Fruit fly (Drosophila melanogaster): ENCODE results near the gene nrv2.

Gene nrv2

DNA sequence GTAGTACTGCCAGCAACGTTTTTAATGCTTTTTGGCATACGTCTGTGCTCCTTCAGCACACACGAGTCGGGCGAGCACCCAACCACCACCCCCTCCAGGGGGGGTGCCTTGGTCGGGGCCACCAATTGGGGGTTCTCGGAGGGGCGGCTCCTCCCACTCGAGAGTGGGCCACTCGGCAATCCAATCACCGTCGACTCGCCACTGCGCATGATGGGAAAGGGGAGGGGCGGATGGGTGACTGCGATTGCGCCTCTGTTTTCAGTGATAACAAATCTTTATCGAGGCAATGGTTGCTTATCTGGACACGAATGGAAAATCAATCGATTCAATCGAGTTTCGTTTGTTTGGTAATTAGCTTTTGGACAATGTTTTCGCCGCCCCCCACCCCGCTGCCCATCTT lies 18.8 kb upstream of the nrv2 start (continued):
- TF ChIP-seq CG8924 (tag; optimal IDR thresholded peaks at IDR 0.05) (no peak), emc (GFP tag; optimal IDR thresholded peaks at IDR 0.05) (no peak), fd102C (GFP tag; optimal IDR thresholded peaks at IDR 0.05) (no peak), CG6654 (GFP tag; optimal IDR thresholded peaks at IDR 0.05) (no peak), vnd (GFP tag; IDR thresholded peaks at IDR 0.05; ENCODE audit: partially characterized antibody) (no peak), Hr51 (GFP tag; optimal IDR thresholded peaks at IDR 0.05) (no peak), Nf-YA (GFP tag; IDR thresholded peaks at IDR 0.05) (peak; percentile 99)

DNA sequence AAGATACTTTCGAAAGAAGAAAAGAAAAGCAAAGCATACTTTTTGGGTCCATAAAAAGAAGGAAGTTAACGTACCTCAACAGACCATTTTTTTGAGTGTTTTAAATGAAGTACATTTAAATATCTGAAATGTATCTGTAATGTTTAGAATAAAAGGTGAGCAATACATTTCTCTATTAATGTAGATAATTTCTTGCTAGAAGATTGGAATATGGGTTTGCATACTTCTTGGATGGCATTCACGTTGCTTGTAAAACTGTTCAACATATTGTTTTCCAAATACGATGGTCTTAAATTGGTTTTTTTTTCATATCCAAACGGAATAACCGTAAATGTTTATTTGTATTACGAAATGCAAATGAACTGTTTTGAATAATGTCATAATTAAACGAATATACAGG lies 7.1 kb upstream of the nrv2 start, which contains the start of gene CG17375:
Gene CG17375 (minus strand): TSS at position 10 of the 400 bp plus-strand sequence.
- no peak for TF ChIP-seq al (GFP tag; IDR thresholded peaks at IDR 0.05)
- no peak for TF ChIP-seq Asciz (GFP tag; optimal IDR thresholded peaks at IDR 0.05)
- no peak for TF ChIP-seq CG11398 (GFP tag; optimal IDR thresholded peaks at IDR 0.05)
- no peak for TF ChIP-seq CG17328 (GFP tag; IDR thresholded peaks at IDR 0.05)
- no peak for TF ChIP-seq pan (optimal IDR thresholded peaks at IDR 0.05)
- no peak for TF ChIP-seq pan (GFP tag; optimal IDR thresholded peaks at IDR 0.05 in 1 of 2, IDR thresholded peaks at IDR 0.05 in 1 of 2)
- peak in 1 of 2 experiments; percentile 39 for TF ChIP-seq prd (optimal IDR thresholded peaks at IDR 0.05)
- no peak for TF ChIP-seq prd (GFP tag; IDR thresholded peaks at IDR 0.05)
- TF ChIP-seq CG6654 (GFP tag; optimal IDR thresholded peaks at IDR 0.05): peak; percentile 92
- no peak for TF ChIP-seq CG14667 (GFP tag; IDR thresholded peaks at IDR 0.05)

DNA sequence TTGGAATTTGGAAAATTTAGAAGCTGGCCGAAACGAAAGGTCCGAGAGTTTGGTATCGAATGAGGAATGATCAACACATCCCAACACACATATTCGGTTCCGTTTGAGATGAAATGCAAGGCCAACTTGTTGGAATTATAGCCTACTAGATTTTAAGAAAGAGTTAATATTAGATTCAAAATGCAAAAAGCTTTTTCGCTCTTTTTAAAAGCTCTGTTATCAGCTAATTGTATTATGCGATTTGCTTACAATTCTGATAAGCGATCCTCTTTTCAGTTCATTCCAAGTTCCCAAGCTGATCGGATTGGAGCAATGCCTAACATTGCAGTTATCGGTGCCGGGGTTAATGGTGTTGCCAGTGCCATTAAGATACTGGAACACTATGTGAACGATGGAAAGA lies 4.1 kb upstream of the nrv2 start, which contains the start of the genes CG17377 and Daao2:
Gene CG17377 (minus strand): TSS at position 101 of the 400 bp plus-strand sequence.
Gene Daao2 (plus strand): TSS at position 272 of the 400 bp plus-strand sequence.
- no peak for TF ChIP-seq CG8388 (GFP tag; optimal IDR thresholded peaks at IDR 0.05)
- TF ChIP-seq Opbp (GFP tag; IDR thresholded peaks at IDR 0.05; ENCODE audit: partially characterized antibody): no peak
- TF ChIP-seq Dfd (GFP tag; optimal IDR thresholded peaks at IDR 0.05): no peak
- TF ChIP-seq H2.0 (GFP tag; IDR thresholded peaks at IDR 0.05): no peak
- TF ChIP-seq Asciz (GFP tag; optimal IDR thresholded peaks at IDR 0.05): no peak
- no peak for TF ChIP-seq CG1024 (GFP tag; IDR thresholded peaks at IDR 0.05)
- TF ChIP-seq org-1 (GFP tag; optimal IDR thresholded peaks at IDR 0.05): no peak
- no peak for TF ChIP-seq CG15073 (GFP tag; optimal IDR thresholded peaks at IDR 0.05)
- no peak for TF ChIP-seq pum (GFP tag; optimal IDR thresholded peaks at IDR 0.05)
- TF ChIP-seq wdn (GFP tag; IDR thresholded peaks at IDR 0.05): no peak
- TF ChIP-seq Doc2 (GFP tag; IDR thresholded peaks at IDR 0.05): no peak
- no peak for TF ChIP-seq Ets97D (GFP tag; optimal IDR thresholded peaks at IDR 0.05)
- TF ChIP-seq CG5180 (GFP tag; optimal IDR thresholded peaks at IDR 0.05): no peak
- no peak for TF ChIP-seq Bgb (GFP tag; IDR thresholded peaks at IDR 0.05; ENCODE audit: partially characterized antibody)
- no peak for TF ChIP-seq klu (GFP tag; IDR thresholded peaks at IDR 0.05)
- no peak for TF ChIP-seq CG14441 (GFP tag; IDR thresholded peaks at IDR 0.05)
- no peak for TF ChIP-seq tap (tag; optimal IDR thresholded peaks at IDR 0.05)

DNA sequence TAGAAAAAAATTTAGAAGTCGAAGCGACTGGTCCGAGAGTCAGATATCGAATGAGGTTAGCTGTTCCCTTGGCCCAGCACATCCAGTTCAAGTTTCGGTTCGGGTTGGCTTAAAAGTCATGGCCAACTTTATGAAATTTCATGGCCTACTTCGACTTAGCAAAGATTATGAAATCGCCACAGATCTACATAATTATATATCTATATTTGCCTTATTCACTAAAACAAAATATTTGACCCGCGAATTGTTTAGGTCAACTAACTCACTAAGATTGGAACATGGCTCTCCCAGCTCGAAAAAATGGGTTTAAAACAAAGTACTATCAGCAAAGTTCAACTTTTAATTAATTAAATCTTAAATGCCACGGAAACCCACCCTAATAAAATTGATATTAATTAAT lies 2.1 kb upstream of the nrv2 start, which contains the start of gene CG17376:
Gene CG17376 (minus strand): TSS at position 101 of the 400 bp plus-strand sequence.
- TF ChIP-seq exex (tag; optimal IDR thresholded peaks at IDR 0.05): no peak
- TF ChIP-seq br (optimal IDR thresholded peaks at IDR 0.05): no peak
- no peak for TF ChIP-seq CTCF (GFP tag; optimal IDR thresholded peaks at IDR 0.05)
- no peak for TF ChIP-seq fd3F (GFP tag; optimal IDR thresholded peaks at IDR 0.05)
- no peak for TF ChIP-seq CG12219 (GFP tag; optimal IDR thresholded peaks at IDR 0.05)
- TF ChIP-seq CG7839 (tag; optimal IDR thresholded peaks at IDR 0.05): no peak
- TF ChIP-seq Bdp1 (GFP tag; optimal IDR thresholded peaks at IDR 0.05): no peak
- no peak for TF ChIP-seq CG5245 (GFP tag; optimal IDR thresholded peaks at IDR 0.05)
- TF ChIP-seq CG9876 (GFP tag; optimal IDR thresholded peaks at IDR 0.05): no peak
- no peak for TF ChIP-seq hbn (GFP tag; IDR thresholded peaks at IDR 0.05; ENCODE audit: partially characterized antibody)
- TF ChIP-seq Hr39 (optimal IDR thresholded peaks at IDR 0.05): no peak
- no peak for TF ChIP-seq CG3726 (GFP tag; IDR thresholded peaks at IDR 0.05)
- TF ChIP-seq CG34224 (GFP tag; IDR thresholded peaks at IDR 0.05; ENCODE audit: partially characterized antibody): no peak
- TF ChIP-seq psq (GFP tag; optimal IDR thresholded peaks at IDR 0.05): no peak
